Worm (Caenorhabditis elegans) whole organism, dauer: ENCODE results near the gene nceh-1.

Experiments
- unc-62 ChIP-seq: sonication (generic microtip); optimal IDR thresholded peaks from 2 replicates; lab custom pipeline; 2017; ENCODE audit warnings: missing biosample characterization, missing genetic modification reagents, missing genetic modification characterization

nceh-1 gene

DNA sequence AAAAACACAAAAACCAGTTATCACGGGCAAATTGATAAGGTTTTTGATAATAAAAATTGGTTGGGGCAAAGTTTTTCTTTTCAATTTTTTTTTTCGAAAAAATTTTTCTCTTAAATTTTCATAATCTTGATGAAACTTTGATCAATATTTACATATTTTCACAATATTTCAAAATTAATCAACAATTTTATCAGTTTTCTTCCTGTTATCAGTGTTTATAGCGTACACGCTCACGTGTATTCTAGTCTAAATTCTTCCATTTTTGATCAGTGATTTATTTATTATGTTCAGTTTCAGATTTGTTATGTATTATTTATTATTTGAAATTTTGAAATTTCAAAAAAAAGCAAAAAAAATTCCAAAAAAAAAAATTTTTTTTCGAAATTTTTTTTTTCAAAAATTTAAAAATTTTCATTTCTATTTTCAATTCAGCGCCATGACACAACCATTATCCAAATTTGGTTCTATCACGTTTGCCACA lies at the start of gene nceh-1:
Gene nceh-1, plus strand, starts transcription at position 431 of the 481 bp plus-strand sequence.
- no peak for TF ChIP-seq unc-62 (GFP tag; lab: Kevin White, UChicago)

DNA sequence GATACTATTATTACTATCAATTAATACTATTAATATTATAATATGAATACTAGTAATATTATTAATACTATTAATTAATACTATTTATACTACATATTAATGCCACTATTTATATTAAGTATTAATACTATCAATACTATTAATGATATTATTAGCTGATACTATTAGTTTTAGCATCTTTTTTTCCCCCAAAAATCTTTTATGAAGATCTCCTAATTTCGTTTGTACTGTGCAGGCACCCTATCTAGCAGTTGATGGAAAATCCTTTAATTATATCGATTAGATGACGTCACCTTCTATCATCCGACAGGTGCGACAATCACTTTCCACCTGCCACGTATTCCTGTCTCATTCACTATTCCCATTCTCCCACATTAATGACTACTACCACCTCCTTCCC lies 48.0 kb upstream of the nceh-1 start, which contains the start of gene fbxb-65:
Gene fbxb-65, plus strand, starts transcription at position 301 of the 400 bp plus-strand sequence.
- TF ChIP-seq unc-62 (GFP tag; lab: Kevin White, UChicago) = no peak

DNA sequence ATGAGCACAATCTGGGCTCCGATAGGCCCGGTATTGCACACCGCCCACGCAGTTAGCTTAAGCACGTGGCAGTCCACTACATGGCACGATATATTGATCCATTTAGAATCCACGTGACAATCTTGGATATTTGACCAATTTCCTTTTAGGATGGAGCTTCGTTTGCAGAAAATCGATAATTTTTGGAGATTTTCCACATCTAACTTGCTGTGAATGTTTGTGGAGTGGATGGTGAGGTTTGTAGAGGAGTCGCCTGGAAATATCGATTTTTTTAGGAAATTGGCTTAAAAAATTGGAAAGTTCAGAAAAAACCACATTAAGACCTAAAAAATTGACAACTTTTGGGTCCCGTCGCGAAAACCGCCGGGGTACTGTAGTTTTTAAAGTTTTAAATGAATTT lies 39.9 kb upstream of the nceh-1 start:
- no peak for TF ChIP-seq unc-62 (GFP tag; lab: Kevin White, UChicago)

DNA sequence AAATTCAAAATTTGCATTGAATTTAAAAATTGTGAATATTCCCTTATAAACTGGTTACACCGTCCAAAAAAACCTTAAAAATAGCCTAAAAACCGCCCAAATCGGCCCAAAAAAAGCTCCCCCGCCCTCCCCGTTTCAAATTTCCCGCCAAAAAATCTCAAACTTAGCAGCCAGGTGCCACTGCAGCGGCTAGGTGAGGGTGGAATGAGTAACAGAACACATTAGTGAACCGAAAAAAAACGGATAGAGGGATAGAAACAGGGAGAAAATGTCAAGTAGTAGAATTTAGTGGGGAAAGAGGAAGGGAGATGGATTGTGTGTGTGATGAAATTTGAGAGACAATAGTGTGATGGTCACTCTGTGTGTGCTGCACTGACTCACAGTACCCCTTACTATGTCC lies 25.3 kb upstream of the nceh-1 start:
- TF ChIP-seq unc-62 (GFP tag; lab: Kevin White, UChicago) = no peak

DNA sequence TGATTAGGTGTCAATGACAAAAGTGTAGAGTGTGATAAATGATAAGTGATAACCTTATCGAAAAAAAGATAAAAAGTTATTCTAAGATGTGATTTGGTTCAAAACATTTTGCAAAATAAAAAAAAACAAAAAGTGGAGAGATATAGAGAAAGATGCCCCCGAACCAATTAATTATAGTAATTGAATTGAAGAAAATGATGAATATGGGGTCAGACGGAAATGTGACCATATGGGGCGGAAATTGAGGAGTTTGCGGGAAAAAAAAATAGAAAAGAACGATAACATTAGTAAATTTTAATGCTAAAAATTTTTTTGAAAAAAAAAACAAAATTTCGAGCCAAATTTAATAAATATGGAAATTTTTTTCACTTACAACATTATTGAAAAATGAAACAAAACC lies 22.7 kb upstream of the nceh-1 start:
- TF ChIP-seq unc-62 (GFP tag; lab: Kevin White, UChicago) = no peak

DNA sequence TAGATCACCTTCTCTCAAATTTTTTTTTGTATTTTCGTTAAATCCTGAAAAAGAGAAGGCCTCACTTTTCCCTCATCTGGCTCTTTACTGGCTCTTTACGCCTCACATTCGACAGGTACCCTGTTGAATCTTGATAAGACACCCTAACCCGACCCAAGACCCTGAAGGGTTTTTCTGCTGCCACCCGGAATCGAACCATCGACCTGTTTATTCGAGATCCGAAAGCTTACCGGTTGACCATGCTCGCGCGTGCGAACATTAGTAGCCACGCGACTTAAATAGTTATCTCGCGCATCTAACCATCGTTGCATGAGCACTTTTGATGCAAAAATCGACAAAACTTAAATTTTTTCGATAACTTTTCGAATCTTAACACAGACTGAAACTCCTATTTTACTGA lies 22.0 kb upstream of the nceh-1 start:
- TF ChIP-seq unc-62 (GFP tag; lab: Kevin White, UChicago) = no peak

DNA sequence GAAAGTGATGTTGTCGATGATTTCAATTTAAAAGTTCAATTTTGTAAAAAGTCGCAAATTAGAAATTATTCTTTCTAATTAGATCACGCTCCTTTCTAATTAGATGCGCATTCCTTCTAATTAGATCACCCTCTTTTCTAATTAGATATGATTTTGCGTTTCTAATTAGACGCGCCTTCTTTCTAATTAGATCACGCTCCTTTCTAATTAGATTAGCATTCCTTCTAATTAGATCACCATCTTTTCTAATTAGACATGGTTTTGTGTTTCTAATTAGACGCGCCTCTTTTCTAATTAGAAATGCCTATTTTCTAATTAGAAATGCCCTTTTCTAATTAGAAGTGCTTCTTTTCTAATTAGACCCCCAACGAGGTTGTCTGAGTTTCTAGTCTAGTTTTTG lies 20.5 kb upstream of the nceh-1 start:
- TF ChIP-seq unc-62 (GFP tag; lab: Kevin White, UChicago) = no peak

DNA sequence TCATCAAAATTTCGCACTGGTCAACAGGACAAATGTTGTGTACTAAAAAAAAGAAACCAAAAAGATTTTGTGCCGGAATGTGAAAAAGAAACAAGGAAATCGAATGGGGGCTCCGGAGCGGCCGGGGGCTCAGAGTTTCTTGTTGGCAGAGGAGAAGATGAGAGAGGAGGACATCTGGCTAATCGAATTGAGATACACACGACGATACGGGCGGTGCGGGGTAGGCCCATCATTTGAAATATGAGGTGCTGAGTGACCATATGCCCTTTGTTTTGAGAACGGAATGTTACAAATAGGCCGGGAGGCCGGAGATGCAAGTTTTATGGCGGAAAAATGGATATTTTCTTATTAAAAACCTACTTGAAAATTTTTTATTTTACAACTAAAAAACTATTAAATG lies 19.2 kb upstream of the nceh-1 start:
- TF ChIP-seq unc-62 (GFP tag; lab: Kevin White, UChicago) = no peak

DNA sequence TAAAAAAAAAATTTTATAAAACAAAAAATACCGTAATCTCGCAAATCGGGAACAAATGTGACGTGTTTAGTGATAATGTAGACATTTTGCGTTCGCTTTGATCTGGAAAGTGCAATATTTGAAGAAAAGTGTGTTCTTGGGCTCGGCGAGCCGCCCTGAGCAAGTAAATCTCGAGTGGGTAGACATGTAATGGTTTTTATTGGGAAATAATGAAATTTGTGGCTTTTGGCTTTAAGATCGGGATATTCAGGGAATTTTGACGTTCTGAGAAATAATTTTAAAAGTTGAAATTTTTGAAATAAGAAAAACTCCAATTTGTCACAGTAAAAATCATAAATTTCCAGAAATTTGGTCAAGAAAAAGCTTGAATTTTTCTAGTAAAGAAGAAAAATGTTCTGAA lies 14.7 kb upstream of the nceh-1 start, which contains the start of gene C14B4.2:
Gene C14B4.2, minus strand, starts transcription at position 101 of the 400 bp plus-strand sequence.
- TF ChIP-seq unc-62 (GFP tag; lab: Kevin White, UChicago) = no peak

DNA sequence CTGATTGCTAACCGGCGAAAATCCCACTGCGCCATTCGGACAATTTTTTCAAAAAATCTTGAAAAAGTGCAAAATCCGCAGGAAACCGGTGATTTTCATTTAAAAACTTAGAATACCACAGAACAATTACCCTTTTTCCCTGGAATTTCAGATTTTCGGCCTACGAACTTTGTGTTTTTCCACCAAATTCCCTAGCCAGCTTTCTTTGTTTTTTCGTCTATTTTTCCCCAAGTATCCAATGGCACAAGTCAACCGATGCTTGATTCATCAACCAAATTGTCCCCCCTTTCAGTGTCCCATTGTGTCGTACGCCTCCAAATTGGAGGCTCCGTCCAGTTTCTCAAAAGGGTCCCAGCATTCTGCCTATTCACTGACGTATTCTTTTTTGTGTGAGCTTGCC lies 7.1 kb upstream of the nceh-1 start, which contains the start of gene Y43F8A.1:
Gene Y43F8A.1, plus strand, starts transcription at position 301 of the 400 bp plus-strand sequence.
- no peak for TF ChIP-seq unc-62 (GFP tag; lab: Kevin White, UChicago)

DNA sequence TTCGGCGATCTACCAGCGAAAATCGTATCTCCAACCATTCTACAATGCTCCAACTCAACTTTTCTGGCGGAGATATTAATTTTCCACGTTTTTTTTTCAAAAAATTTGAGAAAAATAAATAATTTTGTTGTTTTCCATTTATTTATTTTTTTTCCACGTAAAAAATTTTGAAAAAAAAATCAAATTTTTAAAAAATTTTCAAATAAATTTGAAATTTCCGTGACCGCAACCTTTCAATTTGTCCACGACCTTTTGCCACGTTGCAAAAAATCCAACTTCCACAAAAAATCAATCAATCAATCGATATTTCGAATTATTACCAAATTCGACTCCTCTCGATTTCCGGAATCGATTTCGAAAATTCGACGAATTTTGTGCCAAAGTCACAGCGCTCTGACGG lies 6.0 kb upstream of the nceh-1 start, which contains the start of gene Y43F8A.2:
Gene Y43F8A.2, plus strand, starts transcription at position 301 of the 400 bp plus-strand sequence.
- no peak for TF ChIP-seq unc-62 (GFP tag; lab: Kevin White, UChicago)

DNA sequence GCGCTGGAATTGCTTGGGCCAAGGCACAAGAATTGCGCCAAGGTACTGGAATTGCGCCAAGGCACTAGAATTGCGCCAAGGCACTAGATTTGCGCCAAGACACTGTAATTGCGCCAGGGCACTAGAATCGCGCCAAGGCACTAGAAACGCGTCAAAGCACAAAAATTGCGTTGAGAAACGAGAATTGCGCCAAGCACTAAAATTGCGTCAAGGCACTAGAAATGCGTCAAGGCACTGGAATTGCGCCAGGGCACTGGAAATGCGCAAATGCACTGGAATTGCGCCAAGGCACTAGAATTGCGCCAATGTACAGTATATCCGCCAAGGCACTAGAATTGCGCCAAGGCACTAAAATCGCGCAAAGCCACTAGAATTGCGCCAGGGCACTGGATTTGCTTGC lies 5.5 kb upstream of the nceh-1 start:
- no peak for TF ChIP-seq unc-62 (GFP tag; lab: Kevin White, UChicago)

DNA sequence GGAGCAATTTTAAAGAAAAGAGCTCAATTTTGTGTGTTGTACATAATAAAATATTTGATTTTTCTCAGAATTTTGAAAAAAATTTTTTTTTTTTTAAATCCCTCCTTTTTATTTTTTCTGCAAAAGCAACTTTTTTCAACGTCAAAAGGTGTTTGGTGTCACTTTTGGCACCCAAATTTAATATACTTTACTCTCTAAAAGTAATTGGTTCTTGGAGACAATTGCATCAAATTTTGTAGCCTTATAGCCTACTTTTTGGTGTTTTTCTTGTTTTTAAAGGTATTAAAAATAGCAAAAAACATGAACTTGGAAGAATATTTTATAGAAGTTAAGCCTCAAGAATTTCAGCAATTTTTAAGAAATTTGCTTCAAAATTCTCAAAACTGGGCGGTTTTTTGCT lies 3.7 kb downstream of the nceh-1 start, which contains the start of gene srw-84:
Gene srw-84, plus strand, starts transcription at position 301 of the 400 bp plus-strand sequence.
- no peak for TF ChIP-seq unc-62 (GFP tag; lab: Kevin White, UChicago)

DNA sequence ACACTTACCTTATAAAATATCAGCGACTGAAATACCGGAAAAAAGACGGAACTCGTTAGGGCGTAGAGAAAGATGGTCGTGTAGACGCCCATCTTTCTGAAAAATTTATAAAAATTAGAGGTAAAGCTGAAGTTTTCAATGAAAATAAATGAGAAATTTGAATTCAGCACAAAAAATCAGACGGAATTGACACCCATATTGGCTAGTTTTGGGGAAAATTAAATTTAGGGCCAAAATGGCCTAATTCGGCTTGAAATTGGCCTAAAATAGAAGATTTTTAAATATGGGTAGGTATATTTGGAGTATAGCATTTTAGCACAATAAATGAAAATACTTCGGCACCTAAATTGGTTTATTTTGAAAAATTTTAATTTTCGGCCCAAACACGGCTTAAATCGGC lies 12.8 kb downstream of the nceh-1 start, which contains the start of gene slcr-46.2:
Gene slcr-46.2, minus strand, starts transcription at position 101 of the 400 bp plus-strand sequence.
- no peak for TF ChIP-seq unc-62 (GFP tag; lab: Kevin White, UChicago)

DNA sequence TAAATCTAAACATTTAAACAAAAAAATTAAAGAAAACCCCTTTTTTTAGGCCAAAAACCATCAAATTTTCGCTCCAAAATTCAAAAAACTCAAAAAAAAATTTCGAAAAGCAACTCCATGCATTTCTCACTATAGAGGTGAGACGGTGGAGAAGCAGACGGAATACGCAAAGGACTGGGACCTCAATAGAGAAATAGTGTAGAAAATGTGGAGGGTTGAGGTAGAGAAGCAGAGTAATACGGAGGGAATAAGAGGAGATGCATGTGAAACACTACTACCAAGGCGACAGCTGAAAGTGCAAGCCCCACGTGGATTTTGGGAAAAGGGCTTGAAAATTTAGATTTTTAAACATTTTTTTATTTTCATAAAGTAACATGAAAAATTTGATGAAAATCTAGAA lies 14.0 kb downstream of the nceh-1 start:
- TF ChIP-seq unc-62 (GFP tag; lab: Kevin White, UChicago) = no peak

DNA sequence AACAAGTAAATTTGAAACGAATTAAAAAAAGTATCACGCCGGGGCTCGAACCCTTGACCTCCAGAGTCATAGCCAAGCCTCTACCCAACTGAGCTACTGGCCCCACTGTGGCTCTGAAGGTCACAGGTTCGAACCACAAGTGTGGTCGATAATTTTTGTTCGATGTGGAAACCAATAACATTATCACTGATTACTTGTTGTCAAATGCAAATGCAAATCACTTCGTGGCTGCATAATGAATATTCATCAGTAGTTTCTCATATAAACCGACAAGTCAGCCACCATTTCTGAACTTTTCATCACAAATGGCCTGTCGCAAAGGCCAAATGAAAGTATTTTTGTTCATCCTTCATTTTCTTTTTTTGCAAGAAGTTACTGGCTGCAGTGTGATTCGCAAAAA lies 17.5 kb downstream of the nceh-1 start, which contains the start of gene C25F9.8:
Gene C25F9.8, plus strand, starts transcription at position 301 of the 400 bp plus-strand sequence.
- no peak for TF ChIP-seq unc-62 (GFP tag; lab: Kevin White, UChicago)
